Fruit fly (Drosophila melanogaster): ENCODE results near the gene CG10512.

dm6 chr3L:21242958-21243357, 40.2 kb downstream of the CG10512 start:
- TF ChIP-seq esn (GFP tag; optimal IDR thresholded peaks at IDR 0.05): no peak
- TF ChIP-seq topi (GFP tag; optimal IDR thresholded peaks at IDR 0.05): no peak
- no peak for TF ChIP-seq CG8319 (GFP tag; optimal IDR thresholded peaks at IDR 0.05)
- no peak for TF ChIP-seq fkh (GFP tag; optimal IDR thresholded peaks at IDR 0.05)
- no peak for TF ChIP-seq Gug (GFP tag; IDR thresholded peaks at IDR 0.05)
- no peak for TF ChIP-seq Eip75B (GFP tag; optimal IDR thresholded peaks at IDR 0.05)
- TF ChIP-seq Hr4 (GFP tag; optimal IDR thresholded peaks at IDR 0.05): no peak
- TF ChIP-seq CG11762 (GFP tag; optimal IDR thresholded peaks at IDR 0.05; ENCODE audit: insufficient read depth): no peak
- no peak for TF ChIP-seq ss (GFP tag; optimal IDR thresholded peaks at IDR 0.05)
- no peak for TF ChIP-seq eg (GFP tag; IDR thresholded peaks at IDR 0.05)
- TF ChIP-seq CG9139 (GFP tag; optimal IDR thresholded peaks at IDR 0.05): no peak
- TF ChIP-seq Blimp-1 (GFP tag; optimal IDR thresholded peaks at IDR 0.05): no peak
- TF ChIP-seq Ets96B (tag; optimal IDR thresholded peaks at IDR 0.05): no peak
